ENCODE assay signal across 3 fruit fly cellular contexts in genomic region chr3L:2847257-2847656, dm6.
TF ChIP-seq lines count a peak whose summit lies in the region.

No protein-coding gene starts in this region.

TF ChIP-seq in whole organism, embryonic, 481 proteins besides CTCF, POLR2A, EP300 and RAD21 (continued from another document and continues in another):
- TF ChIP-seq ro (GFP tag; IDR thresholded peaks at IDR 0.05; lab: Robert Waterston, UW) (no peak), Oaz (GFP tag; IDR thresholded peaks at IDR 0.05; lab: Robert Waterston, UW) (no peak), nerfin-1 (tag; optimal IDR thresholded peaks at IDR 0.05; lab: Kevin White, UChicago) (no peak), CG3163 (GFP tag; optimal IDR thresholded peaks at IDR 0.05; lab: Kevin White, UChicago) (no peak), Dad (GFP tag; optimal IDR thresholded peaks at IDR 0.05; lab: Kevin White, UChicago) (no peak), lmd (GFP tag; IDR thresholded peaks at IDR 0.05; lab: Robert Waterston, UW) (no peak), CG17359 (tag; optimal IDR thresholded peaks at IDR 0.05; lab: Kevin White, UChicago) (no peak), nom (GFP tag; optimal IDR thresholded peaks at IDR 0.05; lab: Kevin White, UChicago) (peak; percentile 80), B-H1 (GFP tag; IDR thresholded peaks at IDR 0.05; lab: Robert Waterston, UW) (no peak), chm (GFP tag; IDR thresholded peaks at IDR 0.05; lab: Robert Waterston, UW) (no peak), Rx (GFP tag; IDR thresholded peaks at IDR 0.05; lab: Robert Waterston, UW) (no peak), CG43689 (GFP tag; IDR thresholded peaks at IDR 0.05; lab: Robert Waterston, UW) (no peak), Sox102F (GFP tag; optimal IDR thresholded peaks at IDR 0.05; lab: Kevin White, UChicago) (peak; percentile 32), CG11723 (GFP tag; optimal IDR thresholded peaks at IDR 0.05; lab: Kevin White, UChicago) (no peak), seq (GFP tag; IDR thresholded peaks at IDR 0.05; lab: Robert Waterston, UW) (no peak), sob (GFP tag; IDR thresholded peaks at IDR 0.05; lab: Robert Waterston, UW) (no peak), sim (GFP tag; IDR thresholded peaks at IDR 0.05; lab: Robert Waterston, UW) (no peak), crp (GFP tag; optimal IDR thresholded peaks at IDR 0.05; lab: Kevin White, UChicago) (no peak), Dip2 (GFP tag; IDR thresholded peaks at IDR 0.05; lab: Robert Waterston, UW) (no peak), Ptx1 (GFP tag; IDR thresholded peaks at IDR 0.05; lab: Robert Waterston, UW) (0 out of 2 replicates have a peak, but pooled peaks have one; percentile 17), Bteb2 (GFP tag; optimal IDR thresholded peaks at IDR 0.05; lab: Kevin White, UChicago) (no peak), bsh (GFP tag; optimal IDR thresholded peaks at IDR 0.05; lab: Kevin White, UChicago) (peak in 1 of 2 experiments; percentile 62), CG10147 (GFP tag; optimal IDR thresholded peaks at IDR 0.05; lab: Kevin White, UChicago) (no peak), CG12155 (GFP tag; optimal IDR thresholded peaks at IDR 0.05; lab: Kevin White, UChicago) (no peak), CG11085 (GFP tag; IDR thresholded peaks at IDR 0.05; lab: Robert Waterston, UW) (no peak), CG10321 (GFP tag; IDR thresholded peaks at IDR 0.05; lab: Robert Waterston, UW) (no peak), Kr (GFP tag; optimal IDR thresholded peaks at IDR 0.05; lab: Kevin White, UChicago) (no peak), CG1647 (GFP tag; optimal IDR thresholded peaks at IDR 0.05; lab: Kevin White, UChicago) (no peak), CG18476 (GFP tag; optimal IDR thresholded peaks at IDR 0.05; lab: Kevin White, UChicago) (no peak), Drgx (GFP tag; IDR thresholded peaks at IDR 0.05; lab: Robert Waterston, UW) (peak; percentile 82), corto (GFP tag; optimal IDR thresholded peaks at IDR 0.05; lab: Kevin White, UChicago) (peak; percentile 63), lab (GFP tag; optimal IDR thresholded peaks at IDR 0.05; lab: Kevin White, UChicago) (peak; percentile 4), CG11398 (GFP tag; optimal IDR thresholded peaks at IDR 0.05; lab: Kevin White, UChicago) (no peak), CG18599 (GFP tag; optimal IDR thresholded peaks at IDR 0.05; lab: Kevin White, UChicago) (peak; percentile 47), CG13775 (GFP tag; optimal IDR thresholded peaks at IDR 0.05; lab: Kevin White, UChicago) (no peak), danr (GFP tag; IDR thresholded peaks at IDR 0.05; lab: Robert Waterston, UW) (no peak), Atf3 (GFP tag; optimal IDR thresholded peaks at IDR 0.05; lab: Kevin White, UChicago) (no peak), CG15073 (GFP tag; optimal IDR thresholded peaks at IDR 0.05; lab: Kevin White, UChicago) (no peak), Dek (tag; optimal IDR thresholded peaks at IDR 0.05; lab: Kevin White, UChicago) (no peak), H15 (GFP tag; IDR thresholded peaks at IDR 0.05; lab: Robert Waterston, UW) (no peak), CG11504 (tag; optimal IDR thresholded peaks at IDR 0.05; lab: Kevin White, UChicago) (peak; percentile 35), scrt (GFP tag; optimal IDR thresholded peaks at IDR 0.05; lab: Kevin White, UChicago) (no peak), zf30C (GFP tag; optimal IDR thresholded peaks at IDR 0.05; lab: Kevin White, UChicago) (peak; percentile 50), Gsc (GFP tag; IDR thresholded peaks at IDR 0.05; lab: Robert Waterston, UW) (no peak), Dp (GFP tag; optimal IDR thresholded peaks at IDR 0.05; lab: Kevin White, UChicago) (no peak), sens (GFP tag; lab: Kevin White, UChicago) (no peak), lilli (GFP tag; optimal IDR thresholded peaks at IDR 0.05; lab: Kevin White, UChicago) (no peak)

TF ChIP-seq in whole organism, prepupa, 60 proteins besides CTCF, POLR2A, EP300 and RAD21 (continued from another document):
- peak; percentile 89 for TF ChIP-seq acj6 (GFP tag; optimal IDR thresholded peaks at IDR 0.05; lab: Kevin White, UChicago)
- TF ChIP-seq eg (GFP tag; IDR thresholded peaks at IDR 0.05; lab: Robert Waterston, UW) = peak; percentile 88
- peak; percentile 88 for TF ChIP-seq dsx (GFP tag; optimal IDR thresholded peaks at IDR 0.05; lab: Kevin White, UChicago; ENCODE audit: poor library complexity, severe bottlenecking)
- peak; percentile 71 for TF ChIP-seq CG6854 (GFP tag; optimal IDR thresholded peaks at IDR 0.05; lab: Kevin White, UChicago)
- peak; percentile 91 for TF ChIP-seq CG10631 (GFP tag; optimal IDR thresholded peaks at IDR 0.05; lab: Kevin White, UChicago)
- peak; percentile 82 for TF ChIP-seq CG8319 (GFP tag; optimal IDR thresholded peaks at IDR 0.05; lab: Kevin White, UChicago)
- peak; percentile 77 for TF ChIP-seq dac (GFP tag; optimal IDR thresholded peaks at IDR 0.05; lab: Kevin White, UChicago)
- TF ChIP-seq esn (GFP tag; optimal IDR thresholded peaks at IDR 0.05; lab: Kevin White, UChicago) = peak; percentile 93
- TF ChIP-seq Sox102F (GFP tag; optimal IDR thresholded peaks at IDR 0.05; lab: Kevin White, UChicago) = peak; percentile 87
- TF ChIP-seq topi (GFP tag; optimal IDR thresholded peaks at IDR 0.05; lab: Kevin White, UChicago) = peak; percentile 91
- peak; percentile 79 for TF ChIP-seq CG7368 (GFP tag; optimal IDR thresholded peaks at IDR 0.05; lab: Kevin White, UChicago)
- peak; percentile 83 for TF ChIP-seq Lpt (GFP tag; optimal IDR thresholded peaks at IDR 0.05; lab: Kevin White, UChicago)
- TF ChIP-seq CG11762 (GFP tag; optimal IDR thresholded peaks at IDR 0.05; lab: Kevin White, UChicago; ENCODE audit: insufficient read depth) = peak; percentile 85
- peak; percentile 88 for TF ChIP-seq CG34406 (GFP tag; optimal IDR thresholded peaks at IDR 0.05; lab: Kevin White, UChicago)
- TF ChIP-seq fd85E (GFP tag; optimal IDR thresholded peaks at IDR 0.05; lab: Kevin White, UChicago) = peak; percentile 47
- TF ChIP-seq salr (GFP tag; optimal IDR thresholded peaks at IDR 0.05; lab: Kevin White, UChicago) = peak; percentile 81 to 83
- TF ChIP-seq Hr39 (GFP tag; optimal IDR thresholded peaks at IDR 0.05; lab: Kevin White, UChicago) = peak; percentile 87
- TF ChIP-seq Sox14 (GFP tag; optimal IDR thresholded peaks at IDR 0.05; lab: Kevin White, UChicago) = peak; percentile 90
- peak; percentile 99 for TF ChIP-seq Eip78C (GFP tag; lab: Kevin White, UChicago)
- TF ChIP-seq OdsH (GFP tag; optimal IDR thresholded peaks at IDR 0.05; lab: Kevin White, UChicago) = peak; percentile 93
- TF ChIP-seq CG4318 (GFP tag; optimal IDR thresholded peaks at IDR 0.05; lab: Kevin White, UChicago) = peak; percentile 87
- TF ChIP-seq fkh (GFP tag; optimal IDR thresholded peaks at IDR 0.05; lab: Kevin White, UChicago) = no peak
- TF ChIP-seq spab (GFP tag; optimal IDR thresholded peaks at IDR 0.05; lab: Kevin White, UChicago) = peak; percentile 90
- TF ChIP-seq Hr4 (GFP tag; optimal IDR thresholded peaks at IDR 0.05; lab: Kevin White, UChicago) = peak; percentile 94
- peak; percentile 89 for TF ChIP-seq pdm3 (GFP tag; optimal IDR thresholded peaks at IDR 0.05; lab: Kevin White, UChicago)
- peak; percentile 86 for TF ChIP-seq CG10669 (GFP tag; optimal IDR thresholded peaks at IDR 0.05; lab: Kevin White, UChicago)
- peak; percentile 93 for TF ChIP-seq Eip75B (GFP tag; optimal IDR thresholded peaks at IDR 0.05; lab: Kevin White, UChicago)
- peak; percentile 82 to 87 for TF ChIP-seq ss (GFP tag; optimal IDR thresholded peaks at IDR 0.05; lab: Kevin White, UChicago)
- peak; percentile 90 for TF ChIP-seq achi (GFP tag; optimal IDR thresholded peaks at IDR 0.05; lab: Kevin White, UChicago)
- peak; percentile 93 for TF ChIP-seq Met (GFP tag; optimal IDR thresholded peaks at IDR 0.05; lab: Kevin White, UChicago)
- TF ChIP-seq Eip93F (GFP tag; optimal IDR thresholded peaks at IDR 0.05; lab: Kevin White, UChicago) = peak; percentile 90
- peak; percentile 69 for TF ChIP-seq Gug (GFP tag; IDR thresholded peaks at IDR 0.05; lab: Robert Waterston, UW)
- TF ChIP-seq CG8119 (GFP tag; IDR thresholded peaks at IDR 0.05; lab: Robert Waterston, UW) = peak; percentile 93
- peak; percentile 85 for TF ChIP-seq vri (GFP tag; optimal IDR thresholded peaks at IDR 0.05; lab: Kevin White, UChicago)
- TF ChIP-seq CG11294 (GFP tag; IDR thresholded peaks at IDR 0.05; lab: Robert Waterston, UW) = peak; percentile 61
- TF ChIP-seq CG16779 (tag; optimal IDR thresholded peaks at IDR 0.05; lab: Kevin White, UChicago) = peak; percentile 84
TF ChIP-seq in whole organism, prepupa: peak in this region for 58.

TF ChIP-seq in whole organism, wandering third instar larva, 38 proteins besides CTCF, POLR2A, EP300 and RAD21 (continued from another document):
- TF ChIP-seq br (GFP tag; optimal IDR thresholded peaks at IDR 0.05; lab: Kevin White, UChicago) = peak; percentile 91
- no peak for TF ChIP-seq Hr83 (GFP tag; optimal IDR thresholded peaks at IDR 0.05; lab: Kevin White, UChicago; ENCODE audit: poor library complexity, severe bottlenecking)
TF ChIP-seq in whole organism, wandering third instar larva: peak in this region for 21.
